Fruit fly (Drosophila melanogaster) whole organism, wandering third instar larva: Measurements from ENCODE around the gene CG31897.

Experiments used
- Mio ChIP-seq: sonication (Bioruptor generic); optimal IDR thresholded peaks from 2 replicates; lab custom pipeline; 2016; ENCODE audit warnings: missing biosample characterization, missing genetic modification characterization
- Sp1 ChIP-seq: fragments of 200-800 bp; sonication (Bioruptor generic); optimal IDR thresholded peaks from 3 replicates; lab custom pipeline; 2019; ENCODE audit warnings: missing biosample characterization, mild to moderate bottlenecking, missing genetic modification characterization, moderate library complexity
- h ChIP-seq: fragments of 200-800 bp; sonication (Bioruptor generic); optimal IDR thresholded peaks from 3 replicates; lab custom pipeline; 2016; ENCODE audit warnings: missing biosample characterization, mild to moderate bottlenecking, missing genetic modification characterization
- sage ChIP-seq: fragments of 200-800 bp; sonication (Bioruptor generic); optimal IDR thresholded peaks from 2 replicates; lab custom pipeline; 2016; ENCODE audit warnings: missing biosample characterization, mild to moderate bottlenecking, missing genetic modification characterization
- usp ChIP-seq: fragments of >200 bp; optimal IDR thresholded peaks from 2 replicates; lab custom pipeline; 2017; ENCODE audit warnings: missing biosample characterization, missing genetic modification characterization

DNA sequence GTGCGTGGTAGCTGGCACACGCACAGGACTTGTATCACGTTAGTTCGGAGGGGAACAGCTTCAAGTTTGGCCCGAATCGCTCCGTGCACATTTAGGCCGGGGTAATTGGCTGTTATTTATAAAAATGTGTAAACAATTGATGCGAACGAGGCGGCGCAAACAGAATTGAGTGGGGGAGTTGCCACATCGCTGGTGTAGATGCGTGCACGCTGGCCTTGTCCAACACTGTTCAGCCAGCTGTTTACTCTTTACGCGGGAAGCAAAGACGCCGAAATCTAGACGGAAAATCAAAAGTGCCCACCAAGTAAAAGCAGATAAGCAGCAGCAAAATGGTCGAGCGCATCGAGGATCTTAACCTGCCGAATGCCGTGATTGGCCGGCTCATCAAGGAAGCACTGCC is 5.1 kb upstream of the CG31897 start, which contains the start of the genes D12 and Chrac-14:
- TF ChIP-seq Sp1 (GFP tag; lab: Kevin White, UChicago), result no peak
- TF ChIP-seq usp (GFP tag; lab: Kevin White, UChicago), result no peak
- no peak for TF ChIP-seq h (GFP tag; lab: Kevin White, UChicago)
- no peak for TF ChIP-seq Mio
- TF ChIP-seq sage (GFP tag; lab: Kevin White, UChicago), result no peak
